Fruit fly (Drosophila melanogaster): ENCODE results near the gene mbo.

dm6 chr3R:12636240-12636639 lies 42.6 kb downstream of the mbo start, which contains the start of gene CG11600:
- no peak for TF ChIP-seq psq (GFP tag; optimal IDR thresholded peaks at IDR 0.05)
- no peak for TF ChIP-seq CG1792 (GFP tag; optimal IDR thresholded peaks at IDR 0.05)
- no peak for TF ChIP-seq CG11560 (tag; IDR thresholded peaks at IDR 0.05)
- no peak for TF ChIP-seq tio (GFP tag; optimal IDR thresholded peaks at IDR 0.05)
